Fruit fly (Drosophila melanogaster): ENCODE data around the gene Drak.

Gene Drak

dm6 chrX:11521561-11522546 is 28.9 kb downstream of the Drak start (continued):
- TF ChIP-seq CG17829 (tag; optimal IDR thresholded peaks at IDR 0.05) (peak; percentile 51), HHEX (GFP tag; optimal IDR thresholded peaks at IDR 0.05) (peak; percentile 54), CG9727 (GFP tag; optimal IDR thresholded peaks at IDR 0.05) (peak; percentile 36), kay (GFP tag; optimal IDR thresholded peaks at IDR 0.05) (peak; percentile 16), CG34224 (GFP tag; IDR thresholded peaks at IDR 0.05; ENCODE audit: partially characterized antibody) (no peak), CG6175 (GFP tag; IDR thresholded peaks at IDR 0.05) (no peak), CG13624 (GFP tag; optimal IDR thresholded peaks at IDR 0.05) (peak; percentile 40), ERR (GFP tag; optimal IDR thresholded peaks at IDR 0.05) (no peak), CG6683 (GFP tag; optimal IDR thresholded peaks at IDR 0.05) (no peak), sima (GFP tag; optimal IDR thresholded peaks at IDR 0.05) (no peak), CG9932 (GFP tag; IDR thresholded peaks at IDR 0.05) (peak; percentile 46), Ptx1 (GFP tag; IDR thresholded peaks at IDR 0.05) (peak; percentile 80), dysf (GFP tag; IDR thresholded peaks at IDR 0.05) (peak; percentile 65), CG5245 (GFP tag; optimal IDR thresholded peaks at IDR 0.05) (peak; percentile 7), E2f1 (GFP tag; IDR thresholded peaks at IDR 0.05) (peak; percentile 65), tin (GFP tag; optimal IDR thresholded peaks at IDR 0.05) (peak; percentile 8), pan (optimal IDR thresholded peaks at IDR 0.05) (no peak), pan (GFP tag; optimal IDR thresholded peaks at IDR 0.05 in 1 of 2, IDR thresholded peaks at IDR 0.05 in 1 of 2) (peak in 1 of 2 experiments; percentile 73), CG16813 (GFP tag; IDR thresholded peaks at IDR 0.05; ENCODE audit: partially characterized antibody) (no peak), Xrp1 (GFP tag; IDR thresholded peaks at IDR 0.05) (peak; percentile 77), CG10462 (GFP tag; optimal IDR thresholded peaks at IDR 0.05) (peak; percentile 39), klu (GFP tag; IDR thresholded peaks at IDR 0.05) (no peak), ash1 (GFP tag; optimal IDR thresholded peaks at IDR 0.05) (no peak), knrl (GFP tag; IDR thresholded peaks at IDR 0.05; ENCODE audit: partially characterized antibody) (no peak), CG32772 (GFP tag; IDR thresholded peaks at IDR 0.05) (peak; percentile 55), CG11456 (GFP tag; IDR thresholded peaks at IDR 0.05) (0 out of 3 replicates have a peak, but pooled peaks have one; percentile 58), ind (GFP tag; optimal IDR thresholded peaks at IDR 0.05) (peak; percentile 56), CG11504 (tag; optimal IDR thresholded peaks at IDR 0.05) (peak; percentile 83), CkIIα-i1 (GFP tag; IDR thresholded peaks at IDR 0.05) (no peak), crol (GFP tag; IDR thresholded peaks at IDR 0.05) (peak; percentile 96), nau (GFP tag; optimal IDR thresholded peaks at IDR 0.05) (peak; percentile 32), slbo (GFP tag; IDR thresholded peaks at IDR 0.05) (peak; percentile 52; the same call in 1 of the 2 replicates), CG12155 (GFP tag; optimal IDR thresholded peaks at IDR 0.05) (peak; percentile 57), hb (GFP tag; IDR thresholded peaks at IDR 0.05; ENCODE audit: partially characterized antibody) (no peak), sug (tag; optimal IDR thresholded peaks at IDR 0.05) (peak; percentile 24), CG12104 (GFP tag; optimal IDR thresholded peaks at IDR 0.05) (peak; percentile 37), grau (tag; optimal IDR thresholded peaks at IDR 0.05) (peak; percentile 74), CG32532 (GFP tag; IDR thresholded peaks at IDR 0.05) (peak; percentile 29; the same call in 1 of the 2 replicates), CG15514 (GFP tag; optimal IDR thresholded peaks at IDR 0.05) (peak; percentile 11), pnt (GFP tag; optimal IDR thresholded peaks at IDR 0.05) (peak; percentile 0), CG14710 (tag; optimal IDR thresholded peaks at IDR 0.05) (peak; percentile 55), CG8281 (tag; optimal IDR thresholded peaks at IDR 0.05) (peak; percentile 2), CG10654 (GFP tag; optimal IDR thresholded peaks at IDR 0.05) (peak; percentile 32), ase (GFP tag; IDR thresholded peaks at IDR 0.05) (0 out of 3 replicates have a peak, but pooled peaks have one; percentile 40), CG4424 (GFP tag; optimal IDR thresholded peaks at IDR 0.05) (peak; percentile 43), Six4 (GFP tag; optimal IDR thresholded peaks at IDR 0.05) (peak; percentile 24), Med (GFP tag) (peak; percentile 30), H2.0 (GFP tag; IDR thresholded peaks at IDR 0.05) (peak; percentile 34; the same call in 1 of the 2 replicates), sim (GFP tag; IDR thresholded peaks at IDR 0.05) (0 out of 2 replicates have a peak, but pooled peaks have one; percentile 39)

Data from whole organism, embryonic.